Fruit fly (Drosophila melanogaster) whole organism, embryonic: ENCODE results near the gene CG34030.

ENCODE experiments used
- B-H2 ChIP-seq: fragments of 200-800 bp; sonication (Bioruptor generic); optimal IDR thresholded peaks from 2 replicates; lab custom pipeline; 2018; ENCODE audit warnings: missing biosample characterization, mild to moderate bottlenecking, missing genetic modification characterization
- CG10543 ChIP-seq: fragments of 200-800 bp; sonication (Bioruptor generic); optimal IDR thresholded peaks from 3 replicates; lab custom pipeline; 2017; ENCODE audit warnings: missing biosample characterization, mild to moderate bottlenecking, missing genetic modification characterization, moderate library complexity
- CG12219 ChIP-seq: fragments of 200-800 bp; sonication (Bioruptor generic); optimal IDR thresholded peaks from 3 replicates; lab custom pipeline; 2018; ENCODE audit warnings: missing biosample characterization, mild to moderate bottlenecking, missing genetic modification characterization
- CG12299 ChIP-seq: fragments of 200-800 bp; sonication (Bioruptor generic); optimal IDR thresholded peaks from 2 replicates; lab custom pipeline; 2018; ENCODE audit warnings: missing biosample characterization, mild to moderate bottlenecking, missing genetic modification characterization
- CG13624 ChIP-seq: fragments of 200-800 bp; sonication (Bioruptor generic); optimal IDR thresholded peaks from 2 replicates; lab custom pipeline; 2016; ENCODE audit warnings: missing biosample characterization, missing genetic modification characterization
- CG13775 ChIP-seq: fragments of 200-800 bp; sonication (Bioruptor generic); optimal IDR thresholded peaks from 3 replicates; lab custom pipeline; 2017; ENCODE audit warnings: missing biosample characterization, mild to moderate bottlenecking, missing genetic modification characterization
- CG13894 ChIP-seq: fragments of 200-800 bp; sonication (Bioruptor generic); optimal IDR thresholded peaks from 3 replicates; lab custom pipeline; 2018; ENCODE audit warnings: missing biosample characterization, mild to moderate bottlenecking, missing genetic modification characterization, moderate library complexity
- CG15073 ChIP-seq: fragments of 200-800 bp; sonication (Bioruptor generic); optimal IDR thresholded peaks from 2 replicates; lab custom pipeline; 2016; ENCODE audit warnings: missing biosample characterization, missing genetic modification characterization
- CG15479 ChIP-seq: fragments of 200-800 bp; sonication (Bioruptor generic); optimal IDR thresholded peaks from 3 replicates; lab custom pipeline; 2019; ENCODE audit warnings: missing biosample characterization, mild to moderate bottlenecking, missing genetic modification characterization, moderate library complexity
- CG1603 ChIP-seq: fragments of 200-800 bp; sonication (Bioruptor generic); optimal IDR thresholded peaks from 2 replicates; lab custom pipeline; 2019; ENCODE audit warnings: missing biosample characterization, mild to moderate bottlenecking, missing genetic modification characterization, moderate library complexity
- CG16815 ChIP-seq: fragments of 200-800 bp; sonication (Bioruptor generic); optimal IDR thresholded peaks from 3 replicates; lab custom pipeline; 2017; ENCODE audit warnings: missing biosample characterization, mild to moderate bottlenecking, missing genetic modification characterization
- CG18619 ChIP-seq: fragments of 200-800 bp; sonication (Bioruptor generic); optimal IDR thresholded peaks from 3 replicates; lab custom pipeline; 2017; ENCODE audit warnings: missing biosample characterization, mild to moderate bottlenecking, missing genetic modification characterization
- CG2199 ChIP-seq: fragments of 200-800 bp; sonication (Bioruptor generic); IDR thresholded peaks from 3 replicates; pipeline ENCODE4 v1.3.6; 2022; ENCODE audit warnings: missing biosample characterization, missing genetic modification characterization
- CG2875 ChIP-seq: fragments of 200-800 bp; sonication (Bioruptor generic); optimal IDR thresholded peaks from 2 replicates; lab custom pipeline; 2017; ENCODE audit warnings: missing biosample characterization, mild to moderate bottlenecking, missing genetic modification characterization, missing genetic modification reagents
- CG4424 ChIP-seq: fragments of 200-800 bp; sonication (Bioruptor generic); optimal IDR thresholded peaks from 3 replicates; lab custom pipeline; 2016; ENCODE audit warnings: missing biosample characterization, missing genetic modification characterization
- CG4730 ChIP-seq: fragments of 200-800 bp; sonication (Bioruptor generic); IDR thresholded peaks from 2 replicates; pipeline ENCODE4 v1.3.6; 2022; ENCODE audit warnings: missing biosample characterization, missing genetic modification characterization
- CG7357 ChIP-seq: fragments of 200-800 bp; sonication (Bioruptor generic); IDR thresholded peaks from 3 replicates; pipeline ENCODE4 v1.3.6; 2022; ENCODE audit warnings: missing biosample characterization, missing genetic modification characterization
- CG7928 ChIP-seq: fragments of 200-800 bp; sonication (Bioruptor generic); optimal IDR thresholded peaks from 2 replicates; lab custom pipeline; 2017; ENCODE audit warnings: missing biosample characterization, mild to moderate bottlenecking, missing genetic modification characterization
- CG8281 ChIP-seq: fragments of 200-800 bp; sonication (Bioruptor generic); optimal IDR thresholded peaks from 2 replicates; lab custom pipeline; 2018; ENCODE audit warnings: missing biosample characterization, mild to moderate bottlenecking, missing genetic modification characterization, moderate library complexity
- CoRest ChIP-seq: fragments of 200-800 bp; sonication (Bioruptor generic); optimal IDR thresholded peaks from 3 replicates; lab custom pipeline; 2018; ENCODE audit warnings: missing biosample characterization, mild to moderate bottlenecking, missing genetic modification characterization, moderate library complexity
- Deaf1 ChIP-seq: fragments of 200-800 bp; optimal IDR thresholded peaks from 3 replicates; lab custom pipeline; 2019; ENCODE audit warnings: missing biosample characterization, mild to moderate bottlenecking, missing genetic modification characterization, moderate library complexity
- Ets65A ChIP-seq: fragments of 200-800 bp; sonication (Bioruptor generic); peaks from one replicate; lab custom pipeline; 2016; ENCODE audit warnings: missing biosample characterization, missing genetic modification characterization
- Gsc ChIP-seq: fragments of 200-800 bp; sonication (Bioruptor generic); IDR thresholded peaks from 2 replicates; pipeline ENCODE4 v1.3.6; 2022; ENCODE audit warnings: missing biosample characterization, missing genetic modification characterization
- MBD-R2 ChIP-seq: fragments of 200-800 bp; sonication (Bioruptor generic); IDR thresholded peaks from 2 replicates; pipeline ENCODE4 v1.3.6; 2022; ENCODE audit warnings: missing biosample characterization, missing genetic modification characterization
- Rfx ChIP-seq: fragments of 200-800 bp; sonication (Bioruptor generic); IDR thresholded peaks from 2 replicates; pipeline ENCODE4 v1.3.6; 2022; ENCODE audit warnings: missing biosample characterization, missing genetic modification characterization
- Trl ChIP-seq, 3 experiments: fragments of >200 bp in 2 of 3; fragments of 200-800 bp in 1 of 3; sonication (Bioruptor generic) in 1 of 3; optimal IDR thresholded peaks; 2 replicates in 1 of 3; 3 replicates in 2 of 3; lab custom pipeline; 2016 to 2017; ENCODE audit warnings: missing biosample characterization in 1 of 3, missing genetic modification characterization in 1 of 3
- Xrp1 ChIP-seq: fragments of 200-800 bp; sonication (Bioruptor generic); IDR thresholded peaks from 2 replicates; pipeline ENCODE4 v1.3.6; 2022; ENCODE audit warnings: missing biosample characterization, missing genetic modification characterization
- YL-1 ChIP-seq: fragments of 200-800 bp; sonication (Bioruptor generic); optimal IDR thresholded peaks from 3 replicates; lab custom pipeline; 2017; ENCODE audit warnings: missing biosample characterization, mild to moderate bottlenecking, missing genetic modification characterization
- cad ChIP-seq: fragments of >200 bp; optimal IDR thresholded peaks from 2 replicates; lab custom pipeline; 2017; ENCODE audit warnings: missing biosample characterization, missing genetic modification characterization
- cato ChIP-seq: fragments of 200-800 bp; sonication (Bioruptor generic); optimal IDR thresholded peaks from 2 replicates; lab custom pipeline; 2016; ENCODE audit warnings: missing biosample characterization, missing genetic modification characterization, borderline replicate concordance
- chinmo ChIP-seq: fragments of 200-800 bp; sonication (Bioruptor generic); IDR thresholded peaks from 4 replicates; pipeline ENCODE4 v1.3.6; 2022; ENCODE audit warnings: missing biosample characterization, missing genetic modification characterization; ENCODE audit not compliant: partially characterized antibody
- dysf ChIP-seq: fragments of 200-800 bp; sonication (Bioruptor generic); IDR thresholded peaks from 3 replicates; pipeline ENCODE4 v1.3.6; 2022; ENCODE audit warnings: missing biosample characterization, missing genetic modification characterization
- ewg ChIP-seq: fragments of 200-800 bp; sonication (Bioruptor generic); optimal IDR thresholded peaks from 3 replicates; lab custom pipeline; 2017; ENCODE audit warnings: mild to moderate bottlenecking, missing biosample characterization, missing genetic modification reagents, missing genetic modification characterization
- fd96Cb ChIP-seq: fragments of 200-800 bp; sonication (Bioruptor generic); optimal IDR thresholded peaks from 2 replicates; lab custom pipeline; 2018; ENCODE audit warnings: missing biosample characterization, mild to moderate bottlenecking, missing genetic modification characterization, moderate library complexity
- ftz-f1 ChIP-seq: fragments of 200-800 bp; sonication (Bioruptor generic); optimal IDR thresholded peaks from 2 replicates; lab custom pipeline; 2016; ENCODE audit warnings: missing biosample characterization, missing genetic modification characterization
- gro ChIP-seq: fragments of 200-800 bp; sonication (Bioruptor generic); optimal IDR thresholded peaks from 2 replicates; lab custom pipeline; 2016; ENCODE audit warnings: missing biosample characterization, missing genetic modification characterization
- lmd ChIP-seq: fragments of 200-800 bp; sonication (Bioruptor generic); IDR thresholded peaks from 2 replicates; pipeline ENCODE4 v1.3.6; 2022; ENCODE audit warnings: missing biosample characterization, missing genetic modification characterization
- pho ChIP-seq: fragments of 200-800 bp; sonication (Bioruptor generic); optimal IDR thresholded peaks from 2 replicates; lab custom pipeline; 2016; ENCODE audit warnings: missing biosample characterization, missing genetic modification characterization
- pum ChIP-seq: fragments of 200-800 bp; sonication (Bioruptor generic); optimal IDR thresholded peaks from 2 replicates; lab custom pipeline; 2016; ENCODE audit warnings: missing biosample characterization, missing genetic modification characterization
- row ChIP-seq: fragments of 200-800 bp; sonication (Bioruptor generic); IDR thresholded peaks from 3 replicates; pipeline ENCODE4 v1.3.6; 2022; ENCODE audit warnings: missing biosample characterization, missing genetic modification characterization
- sd ChIP-seq: fragments of 200-800 bp; sonication (Bioruptor generic); optimal IDR thresholded peaks from 3 replicates; lab custom pipeline; 2018; ENCODE audit warnings: missing biosample characterization, mild to moderate bottlenecking, missing genetic modification characterization, moderate library complexity
- sens ChIP-seq: fragments of 200-800 bp; sonication (Bioruptor generic); peaks from one replicate; lab custom pipeline; 2016; ENCODE audit warnings: missing biosample characterization, missing genetic modification characterization
- tap ChIP-seq: fragments of 200-800 bp; optimal IDR thresholded peaks from 3 replicates; lab custom pipeline; 2019; ENCODE audit warnings: missing biosample characterization, mild to moderate bottlenecking, missing genetic modification characterization, moderate library complexity
- tll ChIP-seq, 2 experiments: fragments of 200-800 bp in 1 of 2; fragments of >200 bp in 1 of 2; sonication (Bioruptor generic) in 1 of 2; optimal IDR thresholded peaks; 2 replicates each; lab custom pipeline; 2017 to 2019; ENCODE audit warnings: missing biosample characterization in 2 of 2, missing genetic modification characterization in 2 of 2, mild to moderate bottlenecking in 1 of 2, moderate library complexity in 1 of 2
- trh ChIP-seq: fragments of 200-800 bp; sonication (Bioruptor generic); optimal IDR thresholded peaks from 2 replicates; lab custom pipeline; 2016; ENCODE audit warnings: missing biosample characterization, missing genetic modification characterization
- tx ChIP-seq: fragments of 200-800 bp; sonication (Bioruptor generic); optimal IDR thresholded peaks from 2 replicates; lab custom pipeline; 2016; ENCODE audit warnings: missing biosample characterization, missing genetic modification characterization
- vvl ChIP-seq: fragments of 200-800 bp; sonication (Bioruptor generic); IDR thresholded peaks from 2 replicates; pipeline ENCODE4 v1.3.6; 2022; ENCODE audit warnings: missing biosample characterization, missing genetic modification characterization
- wek ChIP-seq: fragments of 200-800 bp; sonication (Bioruptor generic); optimal IDR thresholded peaks from 3 replicates; lab custom pipeline; 2018; ENCODE audit warnings: missing biosample characterization, mild to moderate bottlenecking, missing genetic modification characterization, moderate library complexity

The CG34030 gene

dm6 chr3L:7075147-7075546, at the start of gene CG34030:
Gene CG34030 (minus strand): TSS chr3L:7075247.
- no peak for TF ChIP-seq CG16815
- TF ChIP-seq CG12299 (tag; lab: Kevin White, UChicago): no peak
- TF ChIP-seq CG1603: no peak
- no peak for TF ChIP-seq Deaf1
- no peak for TF ChIP-seq CG2875
- no peak for TF ChIP-seq wek
- no peak for TF ChIP-seq CG7928 (GFP tag; lab: Kevin White, UChicago)
- no peak for TF ChIP-seq fd96Cb (tag; lab: Kevin White, UChicago)
- TF ChIP-seq CG2199 (GFP tag; lab: Robert Waterston, UW): no peak
- TF ChIP-seq CG12219 (GFP tag; lab: Kevin White, UChicago): no peak
- no peak for TF ChIP-seq cad (GFP tag; lab: Kevin White, UChicago)
- no peak for TF ChIP-seq trh (GFP tag; lab: Kevin White, UChicago)
- TF ChIP-seq, all 482 proteins: peak for 0

DNA sequence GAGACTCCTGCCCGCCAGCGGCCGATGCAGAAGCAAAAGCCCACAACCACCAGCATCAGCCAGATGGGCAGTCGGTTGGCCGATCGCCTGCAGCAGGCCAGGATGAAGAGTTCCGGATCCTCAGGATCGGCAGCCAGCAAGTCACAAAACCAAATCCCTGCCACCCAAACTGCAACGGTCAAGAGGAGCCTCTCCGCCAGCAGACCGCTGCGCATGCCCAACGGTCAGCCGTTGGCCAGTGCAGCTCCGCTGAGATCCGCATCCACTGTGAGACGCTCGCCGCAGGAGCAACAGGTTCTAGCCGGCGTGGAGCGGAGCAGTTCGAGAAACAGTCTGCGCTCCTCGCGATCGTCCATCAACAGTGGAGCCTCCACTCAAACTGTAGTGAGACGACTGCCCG, 47.1 kb upstream of the CG34030 start:
- TF ChIP-seq Ets65A: peak; percentile 91
- no peak for TF ChIP-seq tx (GFP tag; lab: Kevin White, UChicago)

- TF ChIP-seq MBD-R2: 0 out of 2 replicates have a peak, but pooled peaks have one; percentile 7
- peak; percentile 5 for TF ChIP-seq CG10543 (GFP tag; lab: Kevin White, UChicago)
- peak; percentile 62 for TF ChIP-seq B-H2 (GFP tag; lab: Kevin White, UChicago)
- peak; percentile 64 for TF ChIP-seq CG13624 (GFP tag; lab: Kevin White, UChicago)
- TF ChIP-seq cato (GFP tag; lab: Kevin White, UChicago): no peak
- 0 out of 4 replicates have a peak, but pooled peaks have one; percentile 48 for TF ChIP-seq chinmo (GFP tag; lab: Robert Waterston, UW)
- TF ChIP-seq sd: peak; percentile 94
- peak; percentile 48 for TF ChIP-seq CG13894
- 0 out of 2 replicates have a peak, but pooled peaks have one; percentile 39 for TF ChIP-seq vvl (GFP tag; lab: Robert Waterston, UW)
- no peak for TF ChIP-seq Trl (optimal IDR thresholded peaks at IDR 0.05; lab: Kevin White, UChicago)
- no peak for TF ChIP-seq Trl (GFP tag; optimal IDR thresholded peaks at IDR 0.05; lab: Kevin White, UChicago)
- no peak for TF ChIP-seq CG4424 (GFP tag; lab: Kevin White, UChicago)
- no peak for TF ChIP-seq Rfx (GFP tag; lab: Robert Waterston, UW)
- TF ChIP-seq Gsc: no peak
- peak; percentile 79 for TF ChIP-seq gro (GFP tag; lab: Kevin White, UChicago)
- TF ChIP-seq CG18619 (GFP tag; lab: Kevin White, UChicago): no peak
Measured at dm6 chr3L:7115944-7116343, 40.9 kb upstream of the CG34030 start.

dm6 chr3L:7113010-7113409, 38.0 kb upstream of the CG34030 start:
- no peak for TF ChIP-seq CG4730 (GFP tag; lab: Robert Waterston, UW)
- no peak for TF ChIP-seq CG15073 (GFP tag; lab: Kevin White, UChicago)
- 0 out of 3 replicates have a peak, but pooled peaks have one; percentile 23 for TF ChIP-seq CG7357 (GFP tag; lab: Robert Waterston, UW)
- no peak for TF ChIP-seq CG15479 (GFP tag; lab: Kevin White, UChicago)
- peak; percentile 57 for TF ChIP-seq sens
- TF ChIP-seq dysf (GFP tag; lab: Robert Waterston, UW): 0 out of 3 replicates have a peak, but pooled peaks have one; percentile 10
- no peak for TF ChIP-seq CG13775
- no peak for TF ChIP-seq tap (tag; lab: Kevin White, UChicago)
- TF ChIP-seq row: peak; percentile 39; the same call in 2 of the 3 replicates
- TF ChIP-seq CG8281 (tag; lab: Kevin White, UChicago): no peak
- TF ChIP-seq Ets65A: peak; percentile 35
- peak; percentile 26; the same call in 1 of the 2 replicates for TF ChIP-seq Xrp1 (GFP tag; lab: Robert Waterston, UW)
- TF ChIP-seq YL-1 (GFP tag; lab: Kevin White, UChicago): no peak
- TF ChIP-seq pum (GFP tag; lab: Kevin White, UChicago): no peak
- TF ChIP-seq pho (GFP tag; lab: Kevin White, UChicago): no peak
- peak; percentile 11 for TF ChIP-seq ewg (GFP tag; lab: Kevin White, UChicago)
- no peak for TF ChIP-seq CoRest (tag; lab: Kevin White, UChicago)
- TF ChIP-seq lmd (GFP tag; lab: Robert Waterston, UW): 0 out of 2 replicates have a peak, but pooled peaks have one; percentile 10
- no peak for TF ChIP-seq tll (GFP tag; optimal IDR thresholded peaks at IDR 0.05; lab: Kevin White, UChicago)
- no peak for TF ChIP-seq ftz-f1 (GFP tag; lab: Kevin White, UChicago)
